Worm (Caenorhabditis elegans): ENCODE results near the gene Y49F6B.6.

ce11 chrII:3445285-3445806 lies 27.6 kb upstream of the Y49F6B.6 start, which contains the start of the genes C16C8.5 and C16C8.16:
- TF ChIP-seq mep-1 (tag; optimal IDR thresholded peaks at IDR 0.05) (no peak), zag-1 (tag; optimal IDR thresholded peaks at IDR 0.05) (no peak), C04F5.9 (tag; optimal IDR thresholded peaks at IDR 0.05) (no peak), lin-15B (tag; optimal IDR thresholded peaks at IDR 0.05) (no peak), ama-1 (optimal IDR thresholded peaks at IDR 0.05) (no peak), efl-1 (optimal IDR thresholded peaks at IDR 0.05) (no peak), efl-1 (GFP tag; optimal IDR thresholded peaks at IDR 0.05 in 1 of 2) (no peak), nhr-12 (tag; optimal IDR thresholded peaks at IDR 0.05) (no peak), nhr-77 (tag; optimal IDR thresholded peaks at IDR 0.05) (no peak), ztf-4 (tag; optimal IDR thresholded peaks at IDR 0.05) (no peak), lin-39 (tag; optimal IDR thresholded peaks at IDR 0.05) (no peak), aha-1 (tag; optimal IDR thresholded peaks at IDR 0.05) (no peak), dsc-1 (tag; optimal IDR thresholded peaks at IDR 0.05) (no peak)

Measured in whole organism, L1 larva.